Fruit fly (Drosophila melanogaster) whole organism, embryonic: ENCODE data around the gene CG4757.

Experiments used
- Atf-2 ChIP-seq: fragments of 200-800 bp; sonication (Bioruptor generic); optimal IDR thresholded peaks from 2 replicates; lab custom pipeline; 2016; ENCODE audit warnings: missing biosample characterization, missing genetic modification characterization
- Bgb ChIP-seq: fragments of 200-800 bp; sonication (Bioruptor generic); IDR thresholded peaks from 2 replicates; pipeline ENCODE4 v1.3.6; 2022; ENCODE audit warnings: missing biosample characterization, missing genetic modification characterization; ENCODE audit not compliant: partially characterized antibody
- BtbVII ChIP-seq: fragments of 200-800 bp; sonication (Bioruptor generic); optimal IDR thresholded peaks from 3 replicates; lab custom pipeline; 2017; ENCODE audit warnings: missing biosample characterization, mild to moderate bottlenecking, missing genetic modification characterization
- C15 ChIP-seq: fragments of 200-800 bp; sonication (Bioruptor generic); IDR thresholded peaks from 3 replicates; pipeline ENCODE4 v1.3.6; 2022; ENCODE audit warnings: missing biosample characterization, missing genetic modification characterization
- CG1024 ChIP-seq: fragments of 200-800 bp; sonication (Bioruptor generic); IDR thresholded peaks from 2 replicates; pipeline ENCODE4 v1.3.6; 2022; ENCODE audit warnings: missing biosample characterization, missing genetic modification characterization
- CG10274 ChIP-seq: fragments of 200-800 bp; sonication (Bioruptor generic); optimal IDR thresholded peaks from 3 replicates; lab custom pipeline; 2017; ENCODE audit warnings: missing biosample characterization, mild to moderate bottlenecking, missing genetic modification characterization
- CG10366 ChIP-seq: fragments of 200-800 bp; sonication (Bioruptor generic); IDR thresholded peaks from 2 replicates; pipeline ENCODE4 v1.3.6; 2022; ENCODE audit warnings: missing biosample characterization, missing genetic modification characterization
- CG11398 ChIP-seq: fragments of 200-800 bp; sonication (Bioruptor generic); optimal IDR thresholded peaks from 2 replicates; lab custom pipeline; 2016; ENCODE audit warnings: missing biosample characterization, missing genetic modification characterization
- CG11560 ChIP-seq: fragments of 200-800 bp; sonication (Bioruptor generic); IDR thresholded peaks from 3 replicates; pipeline ENCODE4 v1.3.6; 2022; ENCODE audit warnings: missing biosample characterization, missing genetic modification characterization
- CG12219 ChIP-seq: fragments of 200-800 bp; sonication (Bioruptor generic); optimal IDR thresholded peaks from 3 replicates; lab custom pipeline; 2018; ENCODE audit warnings: missing biosample characterization, mild to moderate bottlenecking, missing genetic modification characterization
- CG12236 ChIP-seq: fragments of 200-800 bp; sonication (Bioruptor generic); optimal IDR thresholded peaks from 2 replicates; lab custom pipeline; 2016; ENCODE audit warnings: missing biosample characterization, missing genetic modification characterization
- CG14441 ChIP-seq: fragments of 200-800 bp; sonication (Bioruptor generic); IDR thresholded peaks from 2 replicates; pipeline ENCODE4 v1.3.6; 2022; ENCODE audit warnings: missing biosample characterization, missing genetic modification characterization
- CG15011 ChIP-seq: fragments of 200-800 bp; sonication (Bioruptor generic); optimal IDR thresholded peaks from 3 replicates; lab custom pipeline; 2018; ENCODE audit warnings: missing biosample characterization, mild to moderate bottlenecking, missing genetic modification characterization
- CG18764 ChIP-seq: fragments of 200-800 bp; sonication (Bioruptor generic); optimal IDR thresholded peaks from 3 replicates; lab custom pipeline; 2016; ENCODE audit warnings: missing biosample characterization, missing genetic modification characterization
- CG2120 ChIP-seq: fragments of 200-800 bp; sonication (Bioruptor generic); optimal IDR thresholded peaks from 3 replicates; lab custom pipeline; 2016; ENCODE audit warnings: missing biosample characterization, missing genetic modification characterization
- CG31441 ChIP-seq: fragments of 200-800 bp; sonication (Bioruptor generic); IDR thresholded peaks from 2 replicates; pipeline ENCODE4 v1.3.6; 2022; ENCODE audit warnings: missing biosample characterization, missing genetic modification characterization
- CG33213 ChIP-seq: fragments of 200-800 bp; sonication (Bioruptor generic); optimal IDR thresholded peaks from 3 replicates; lab custom pipeline; 2016; ENCODE audit warnings: missing biosample characterization, missing genetic modification characterization
- CG42726 ChIP-seq: fragments of 200-800 bp; sonication (Bioruptor generic); IDR thresholded peaks from 2 replicates; pipeline ENCODE4 v1.3.6; 2022; ENCODE audit warnings: missing biosample characterization, missing genetic modification characterization; ENCODE audit not compliant: partially characterized antibody
- CG4328 ChIP-seq: fragments of 200-800 bp; sonication (Bioruptor generic); optimal IDR thresholded peaks from 3 replicates; lab custom pipeline; 2017; ENCODE audit warnings: missing biosample characterization, missing genetic modification reagents, missing genetic modification characterization
- CG6654 ChIP-seq: fragments of 200-800 bp; sonication (Bioruptor generic); optimal IDR thresholded peaks from 2 replicates; lab custom pipeline; 2017; ENCODE audit warnings: missing biosample characterization, mild to moderate bottlenecking, missing genetic modification characterization
- CG8388 ChIP-seq: fragments of 200-800 bp; sonication (Bioruptor generic); optimal IDR thresholded peaks from 2 replicates; lab custom pipeline; 2019; ENCODE audit warnings: missing biosample characterization, mild to moderate bottlenecking, missing genetic modification characterization, moderate library complexity
- CG8765 ChIP-seq: fragments of 200-800 bp; sonication (Bioruptor generic); IDR thresholded peaks from 2 replicates; pipeline ENCODE4 v1.3.6; 2022; ENCODE audit warnings: missing biosample characterization, missing genetic modification characterization
- CG9215 ChIP-seq: fragments of 200-800 bp; sonication (Bioruptor generic); IDR thresholded peaks from 2 replicates; pipeline ENCODE4 v1.3.6; 2022; ENCODE audit warnings: missing biosample characterization, missing genetic modification characterization
- CG9609 ChIP-seq: fragments of 200-800 bp; sonication (Bioruptor generic); optimal IDR thresholded peaks from 3 replicates; lab custom pipeline; 2016; ENCODE audit warnings: missing biosample characterization, missing genetic modification characterization
- CG9817 ChIP-seq: fragments of 200-800 bp; sonication (Bioruptor generic); optimal IDR thresholded peaks from 2 replicates; lab custom pipeline; 2018; ENCODE audit warnings: missing biosample characterization, mild to moderate bottlenecking, missing genetic modification characterization, moderate library complexity
- Deaf1 ChIP-seq: fragments of 200-800 bp; optimal IDR thresholded peaks from 3 replicates; lab custom pipeline; 2019; ENCODE audit warnings: missing biosample characterization, mild to moderate bottlenecking, missing genetic modification characterization, moderate library complexity
- Dek ChIP-seq: fragments of 200-800 bp; sonication (Bioruptor generic); optimal IDR thresholded peaks from 3 replicates; lab custom pipeline; 2019; ENCODE audit warnings: missing biosample characterization, mild to moderate bottlenecking, missing genetic modification characterization, moderate library complexity
- Gsc ChIP-seq: fragments of 200-800 bp; sonication (Bioruptor generic); IDR thresholded peaks from 2 replicates; pipeline ENCODE4 v1.3.6; 2022; ENCODE audit warnings: missing biosample characterization, missing genetic modification characterization
- HmgD ChIP-seq: fragments of 200-800 bp; sonication (Bioruptor generic); optimal IDR thresholded peaks from 3 replicates; lab custom pipeline; 2016; ENCODE audit warnings: missing biosample characterization, missing genetic modification characterization
- Meics ChIP-seq: fragments of 200-800 bp; sonication (Bioruptor generic); optimal IDR thresholded peaks from 2 replicates; lab custom pipeline; 2017; ENCODE audit warnings: missing biosample characterization, mild to moderate bottlenecking, missing genetic modification characterization
- Mrtf ChIP-seq: fragments of 200-800 bp; sonication (Bioruptor generic); IDR thresholded peaks from 3 replicates; pipeline ENCODE4 v1.3.6; 2022; ENCODE audit warnings: missing biosample characterization, missing genetic modification characterization
- Optix ChIP-seq: fragments of 200-800 bp; sonication (Bioruptor generic); IDR thresholded peaks from 3 replicates; pipeline ENCODE4 v1.3.6; 2022; ENCODE audit warnings: missing biosample characterization, missing genetic modification characterization
- Trl ChIP-seq, 3 experiments: fragments of >200 bp in 2 of 3; fragments of 200-800 bp in 1 of 3; sonication (Bioruptor generic) in 1 of 3; optimal IDR thresholded peaks; 2 replicates in 1 of 3; 3 replicates in 2 of 3; lab custom pipeline; 2016 to 2017; ENCODE audit warnings: missing biosample characterization in 1 of 3, missing genetic modification characterization in 1 of 3
- aop ChIP-seq: fragments of 200-800 bp; sonication (Bioruptor generic); IDR thresholded peaks from 2 replicates; pipeline ENCODE4 v1.3.6; 2022; ENCODE audit warnings: missing biosample characterization, missing genetic modification characterization
- bbx ChIP-seq: fragments of 200-800 bp; sonication (Bioruptor generic); IDR thresholded peaks from 2 replicates; pipeline ENCODE4 v1.3.6; 2022; ENCODE audit warnings: missing biosample characterization, missing genetic modification characterization; ENCODE audit not compliant: partially characterized antibody
- cas ChIP-seq: fragments of 200-800 bp; sonication (Bioruptor generic); IDR thresholded peaks from 2 replicates; pipeline ENCODE4 v1.3.6; 2022; ENCODE audit warnings: missing biosample characterization, missing genetic modification characterization
- crc ChIP-seq: fragments of 200-800 bp; sonication (Bioruptor generic); optimal IDR thresholded peaks from 2 replicates; lab custom pipeline; 2016; ENCODE audit warnings: missing biosample characterization, missing genetic modification characterization
- dimm ChIP-seq: fragments of 200-800 bp; sonication (Bioruptor generic); IDR thresholded peaks from 2 replicates; pipeline ENCODE4 v1.3.6; 2022; ENCODE audit warnings: missing biosample characterization, missing genetic modification characterization
- dysf ChIP-seq: fragments of 200-800 bp; sonication (Bioruptor generic); IDR thresholded peaks from 3 replicates; pipeline ENCODE4 v1.3.6; 2022; ENCODE audit warnings: missing biosample characterization, missing genetic modification characterization
- en ChIP-seq: fragments of 200-800 bp; sonication (Bioruptor generic); optimal IDR thresholded peaks from 2 replicates; lab custom pipeline; 2016; ENCODE audit warnings: missing biosample characterization, missing genetic modification characterization
- gcm2 ChIP-seq: fragments of 200-800 bp; sonication (Bioruptor generic); optimal IDR thresholded peaks from 2 replicates; lab custom pipeline; 2016; ENCODE audit warnings: missing biosample characterization, missing genetic modification characterization
- lab ChIP-seq: fragments of 200-800 bp; sonication (Bioruptor generic); optimal IDR thresholded peaks from 3 replicates; lab custom pipeline; 2017; ENCODE audit warnings: missing biosample characterization, missing genetic modification characterization, mild to moderate bottlenecking, moderate library complexity, missing genetic modification reagents
- lola ChIP-seq, 3 experiments: fragments of >200 bp in 2 of 3; fragments of 200-800 bp in 1 of 3; sonication (Bioruptor generic) in 1 of 3; optimal IDR thresholded peaks; 2 replicates each; lab custom pipeline; 2017 to 2019; ENCODE audit warnings: missing biosample characterization in 3 of 3, missing genetic modification characterization in 3 of 3, mild to moderate bottlenecking in 1 of 3, moderate library complexity in 1 of 3
- oc ChIP-seq: fragments of 200-800 bp; sonication (Bioruptor generic); optimal IDR thresholded peaks from 2 replicates; lab custom pipeline; 2018; ENCODE audit warnings: missing biosample characterization, mild to moderate bottlenecking, missing genetic modification characterization, moderate library complexity
- psq ChIP-seq: fragments of 200-800 bp; sonication (Bioruptor generic); optimal IDR thresholded peaks from 2 replicates; lab custom pipeline; 2017; ENCODE audit warnings: missing biosample characterization, missing genetic modification characterization
- sc ChIP-seq, 3 experiments: fragments of >200 bp in 2 of 3; fragments of 200-800 bp in 1 of 3; sonication (Bioruptor generic) in 1 of 3; optimal IDR thresholded peaks; 2 replicates in 2 of 3; 3 replicates in 1 of 3; lab custom pipeline; 2017; ENCODE audit warnings: mild to moderate bottlenecking in 1 of 3, missing biosample characterization in 1 of 3, missing genetic modification characterization in 1 of 3, missing genetic modification reagents in 1 of 3
- ssp ChIP-seq: fragments of 200-800 bp; sonication (Bioruptor generic); IDR thresholded peaks from 2 replicates; pipeline ENCODE4 v1.3.6; 2022; ENCODE audit warnings: missing biosample characterization, missing genetic modification characterization
- ttk ChIP-seq: fragments of 200-800 bp; sonication (Bioruptor generic); IDR thresholded peaks from 2 replicates; pipeline ENCODE4 v2.1.2; 2022; ENCODE audit warnings: missing biosample characterization, missing genetic modification characterization
- tup ChIP-seq: fragments of 200-800 bp; sonication (Bioruptor generic); optimal IDR thresholded peaks from 2 replicates; lab custom pipeline; 2016; ENCODE audit warnings: missing biosample characterization, mild to moderate bottlenecking, missing genetic modification characterization, moderate library complexity
- unc-4 ChIP-seq: fragments of 200-800 bp; sonication (Bioruptor generic); IDR thresholded peaks from 2 replicates; pipeline ENCODE4 v1.3.6; 2022; ENCODE audit warnings: missing biosample characterization, missing genetic modification characterization; ENCODE audit not compliant: partially characterized antibody
- usp ChIP-seq: fragments of >200 bp; optimal IDR thresholded peaks from 2 replicates; lab custom pipeline; 2017; ENCODE audit warnings: missing biosample characterization, missing genetic modification characterization

Gene CG4757

dm6 chr3R:11197389-11197716, 36.3 kb downstream of the CG4757 start, which contains the start of gene cu (continued):
- TF ChIP-seq Optix, result peak; percentile 85; the same call in 2 of the 3 replicates
- no peak for TF ChIP-seq CG4328 (GFP tag; lab: Kevin White, UChicago)
- TF ChIP-seq Gsc (GFP tag; lab: Robert Waterston, UW), result no peak
- no peak for TF ChIP-seq HmgD (GFP tag; lab: Kevin White, UChicago)
- TF ChIP-seq Meics (GFP tag; lab: Kevin White, UChicago), result no peak
- TF ChIP-seq CG18764 (GFP tag; lab: Kevin White, UChicago), result no peak
- TF ChIP-seq unc-4, result no peak
- no peak for TF ChIP-seq CG8388
- no peak for TF ChIP-seq cas (GFP tag; lab: Robert Waterston, UW)
- TF ChIP-seq Mrtf, result no peak
- TF ChIP-seq CG9609 (GFP tag; lab: Kevin White, UChicago), result no peak
- no peak for TF ChIP-seq BtbVII
- TF ChIP-seq CG33213 (GFP tag; lab: Kevin White, UChicago), result peak; percentile 75
- TF ChIP-seq CG2120 (GFP tag; lab: Kevin White, UChicago), result no peak
- TF ChIP-seq en (GFP tag; lab: Kevin White, UChicago), result no peak
- TF ChIP-seq Atf-2 (GFP tag; lab: Kevin White, UChicago), result no peak
- TF ChIP-seq gcm2, result peak; percentile 50
- no peak for TF ChIP-seq CG6654 (GFP tag; lab: Kevin White, UChicago)
- no peak for TF ChIP-seq usp (GFP tag; lab: Kevin White, UChicago)
- TF ChIP-seq CG10274 (GFP tag; lab: Kevin White, UChicago), result no peak
- peak; percentile 44; the same call in 1 of the 2 replicates for TF ChIP-seq CG31441
- no peak for TF ChIP-seq CG1024 (GFP tag; lab: Robert Waterston, UW)
- no peak for TF ChIP-seq C15 (GFP tag; lab: Robert Waterston, UW)
- TF ChIP-seq CG10366 (GFP tag; lab: Robert Waterston, UW), result no peak
- no peak for TF ChIP-seq CG14441 (GFP tag; lab: Robert Waterston, UW)
- TF ChIP-seq CG11398 (GFP tag; lab: Kevin White, UChicago), result peak; percentile 71
- no peak for TF ChIP-seq CG15011 (GFP tag; lab: Kevin White, UChicago)
- TF ChIP-seq CG12236 (GFP tag; lab: Kevin White, UChicago), result no peak
- no peak for TF ChIP-seq dimm
- TF ChIP-seq CG42726 (GFP tag; lab: Robert Waterston, UW), result no peak
- TF ChIP-seq CG12219 (GFP tag; lab: Kevin White, UChicago), result no peak
- no peak for TF ChIP-seq ssp (GFP tag; lab: Robert Waterston, UW)
- peak; percentile 13; the same call in 1 of the 2 replicates for TF ChIP-seq bbx (GFP tag; lab: Robert Waterston, UW)
- no peak for TF ChIP-seq crc
- TF ChIP-seq sc (optimal IDR thresholded peaks at IDR 0.05; lab: Kevin White, UChicago), result no peak
- TF ChIP-seq sc (GFP tag; optimal IDR thresholded peaks at IDR 0.05; lab: Kevin White, UChicago), result no peak
- TF ChIP-seq lola (GFP tag; optimal IDR thresholded peaks at IDR 0.05; lab: Kevin White, UChicago), result peak in 1 of 3 experiments; percentile 26
- no peak for TF ChIP-seq oc
- TF ChIP-seq ttk (GFP tag; lab: Robert Waterston, UW), result no peak
- no peak for TF ChIP-seq CG8765 (GFP tag; lab: Robert Waterston, UW)
- no peak for TF ChIP-seq lab (GFP tag; lab: Kevin White, UChicago)
- no peak for TF ChIP-seq CG11560 (tag; lab: Robert Waterston, UW)
- no peak for TF ChIP-seq CG9215 (GFP tag; lab: Robert Waterston, UW)
- peak; percentile 54 to 58 for TF ChIP-seq Trl (optimal IDR thresholded peaks at IDR 0.05; lab: Kevin White, UChicago)
- TF ChIP-seq Trl (GFP tag; optimal IDR thresholded peaks at IDR 0.05; lab: Kevin White, UChicago), result no peak
- TF ChIP-seq aop (GFP tag; lab: Robert Waterston, UW), result peak; percentile 49; the same call in 1 of the 2 replicates
- TF ChIP-seq Dek (tag; lab: Kevin White, UChicago), result no peak
- TF ChIP-seq Bgb (GFP tag; lab: Robert Waterston, UW), result peak; percentile 26; the same call in 1 of the 2 replicates
- no peak for TF ChIP-seq CG9817 (tag; lab: Kevin White, UChicago)
- no peak for TF ChIP-seq dysf
- TF ChIP-seq psq (GFP tag; lab: Kevin White, UChicago), result no peak
- TF ChIP-seq Deaf1 (tag; lab: Kevin White, UChicago), result no peak
- TF ChIP-seq tup, result no peak
